Fruit fly (Drosophila melanogaster) whole organism, wandering third instar larva: ENCODE measurements around the gene SMSr.

Source experiments
- Abd-B ChIP-seq: fragments of >200 bp; optimal IDR thresholded peaks from 2 replicates; lab custom pipeline; 2017; ENCODE audit warnings: missing biosample characterization, missing genetic modification characterization
- CG32264 ChIP-seq: fragments of 200-800 bp; sonication (Bioruptor generic); optimal IDR thresholded peaks from 2 replicates; lab custom pipeline; 2016; ENCODE audit warnings: missing biosample characterization, missing genetic modification characterization
- CG9705 ChIP-seq: fragments of 200-800 bp; sonication (Bioruptor generic); optimal IDR thresholded peaks from 2 replicates; lab custom pipeline; 2018; ENCODE audit warnings: missing biosample characterization, mild to moderate bottlenecking, missing genetic modification characterization
- CrebA ChIP-seq: fragments of 200-800 bp; sonication (Bioruptor generic); optimal IDR thresholded peaks from 2 replicates; lab custom pipeline; 2016; ENCODE audit warnings: missing biosample characterization, mild to moderate bottlenecking, missing genetic modification characterization, borderline replicate concordance
- Dfd ChIP-seq: fragments of >200 bp; optimal IDR thresholded peaks from 2 replicates; lab custom pipeline; 2017; ENCODE audit warnings: missing biosample characterization, missing genetic modification characterization
- Dif ChIP-seq: fragments of 200-275, 200-300 bp; sonication (Bioruptor generic); optimal IDR thresholded peaks from 2 replicates; lab custom pipeline; 2018; ENCODE audit warnings: missing biosample characterization, missing genetic modification characterization; ENCODE audit not compliant: partially characterized antibody
- GATAd ChIP-seq: sonication (Bioruptor generic); optimal IDR thresholded peaks from 2 replicates; lab custom pipeline; 2016; ENCODE audit warnings: missing biosample characterization, missing genetic modification characterization
- HLH106 ChIP-seq: fragments of 200-800 bp; optimal IDR thresholded peaks from 3 replicates; lab custom pipeline; 2019; ENCODE audit warnings: missing biosample characterization, mild to moderate bottlenecking, missing genetic modification characterization, moderate library complexity
- Hnf4 ChIP-seq: fragments of 200-800 bp; sonication (Bioruptor generic); optimal IDR thresholded peaks from 2 replicates; lab custom pipeline; 2016; ENCODE audit warnings: missing biosample characterization, mild to moderate bottlenecking, missing genetic modification characterization
- Hr78 ChIP-seq: fragments of >200 bp; optimal IDR thresholded peaks from 2 replicates; lab custom pipeline; 2017; ENCODE audit warnings: missing biosample characterization, missing genetic modification characterization
- Hr83 ChIP-seq: fragments of 200-300 bp; sonication (Bioruptor generic); optimal IDR thresholded peaks from 2 replicates; lab custom pipeline; 2016; ENCODE audit warnings: missing biosample characterization, mild to moderate bottlenecking, missing genetic modification characterization, moderate library complexity; ENCODE audit not compliant: poor library complexity, severe bottlenecking
- Jra ChIP-seq: sonication (Bioruptor generic); optimal IDR thresholded peaks from 2 replicates; lab custom pipeline; 2016; ENCODE audit warnings: missing biosample characterization, missing genetic modification characterization
- Mio ChIP-seq: sonication (Bioruptor generic); optimal IDR thresholded peaks from 2 replicates; lab custom pipeline; 2016; ENCODE audit warnings: missing biosample characterization, missing genetic modification characterization
- Myc ChIP-seq: fragments of >200 bp; optimal IDR thresholded peaks from 2 replicates; lab custom pipeline; 2017
- N ChIP-seq: fragments of >200 bp; optimal IDR thresholded peaks from 2 replicates; lab custom pipeline; 2018; ENCODE audit warnings: missing biosample characterization, missing external identifiers, missing genetic modification characterization
- OdsH ChIP-seq: fragments of 200-800 bp; sonication (Bioruptor generic); optimal IDR thresholded peaks from 2 replicates; lab custom pipeline; 2016; ENCODE audit warnings: missing biosample characterization, mild to moderate bottlenecking, missing genetic modification characterization
- Rel ChIP-seq, 2 experiments: fragments of 200-800 bp; sonication (Bioruptor generic) in 1 of 2; optimal IDR thresholded peaks; 2 replicates in 1 of 2; 3 replicates in 1 of 2; lab custom pipeline; 2016 to 2019; ENCODE audit warnings: mild to moderate bottlenecking in 2 of 2, missing biosample characterization in 2 of 2, missing genetic modification characterization in 2 of 2, moderate library complexity in 1 of 2
- Sp1 ChIP-seq: fragments of 200-800 bp; sonication (Bioruptor generic); optimal IDR thresholded peaks from 3 replicates; lab custom pipeline; 2019; ENCODE audit warnings: missing biosample characterization, mild to moderate bottlenecking, missing genetic modification characterization, moderate library complexity
- Vsx2 ChIP-seq: fragments of 200-300, 225-300 bp; sonication (Bioruptor generic); optimal IDR thresholded peaks from 2 replicates; lab custom pipeline; 2018; ENCODE audit warnings: missing biosample characterization, missing genetic modification characterization; ENCODE audit not compliant: partially characterized antibody
- br ChIP-seq: fragments of 200-800 bp; sonication (Bioruptor generic); optimal IDR thresholded peaks from 2 replicates; lab custom pipeline; 2016; ENCODE audit warnings: missing biosample characterization, missing genetic modification characterization
- brk ChIP-seq: fragments of 200-800 bp; sonication (Bioruptor generic); optimal IDR thresholded peaks from 2 replicates; lab custom pipeline; 2016; ENCODE audit warnings: missing biosample characterization, mild to moderate bottlenecking, missing genetic modification characterization
- dl ChIP-seq, 2 experiments: fragments of 175-275, 200-275 bp in 1 of 2; fragments of 200-275 bp in 1 of 2; sonication (Bioruptor generic); optimal IDR thresholded peaks; lab custom pipeline; 2018; ENCODE audit warnings: mild to moderate bottlenecking in 2 of 2, missing biosample characterization in 2 of 2, missing genetic modification characterization in 2 of 2, moderate library complexity in 2 of 2; ENCODE audit not compliant: partially characterized antibody in 2 of 2, insufficient read depth in 1 of 2
- dmrt93B ChIP-seq: fragments of 200-800 bp; sonication (Bioruptor generic); optimal IDR thresholded peaks from 2 replicates; lab custom pipeline; 2018; ENCODE audit warnings: missing biosample characterization, mild to moderate bottlenecking, missing genetic modification characterization
- dsf ChIP-seq: sonication (Bioruptor generic); optimal IDR thresholded peaks from 2 replicates; lab custom pipeline; 2016; ENCODE audit warnings: missing biosample characterization, missing genetic modification characterization, borderline replicate concordance
- ey ChIP-seq: fragments of 200-800 bp; sonication (Bioruptor generic); optimal IDR thresholded peaks from 2 replicates; lab custom pipeline; 2016; ENCODE audit warnings: missing biosample characterization, missing genetic modification characterization
- foxo ChIP-seq, 2 experiments: fragments of 200-800 bp; sonication (Bioruptor generic); optimal IDR thresholded peaks; 2 replicates in 1 of 2; 3 replicates in 1 of 2; lab custom pipeline; 2016 to 2017; ENCODE audit warnings: missing biosample characterization in 2 of 2, missing genetic modification characterization in 2 of 2
- fru ChIP-seq: fragments of 200-800 bp; sonication (Bioruptor generic); optimal IDR thresholded peaks from 3 replicates; lab custom pipeline; 2016; ENCODE audit warnings: missing biosample characterization, mild to moderate bottlenecking, missing genetic modification characterization
- h ChIP-seq: fragments of 200-800 bp; sonication (Bioruptor generic); optimal IDR thresholded peaks from 3 replicates; lab custom pipeline; 2016; ENCODE audit warnings: missing biosample characterization, mild to moderate bottlenecking, missing genetic modification characterization
- jim ChIP-seq: fragments of 175-275, 200-325 bp; sonication (Bioruptor generic); optimal IDR thresholded peaks from 2 replicates; lab custom pipeline; 2016; ENCODE audit warnings: missing biosample characterization, mild to moderate bottlenecking, missing genetic modification characterization
- lola ChIP-seq: fragments of >200 bp; optimal IDR thresholded peaks from 2 replicates; lab custom pipeline; 2017; ENCODE audit warnings: missing biosample characterization, missing genetic modification characterization
- pan ChIP-seq: fragments of >200 bp; optimal IDR thresholded peaks from 2 replicates; lab custom pipeline; 2017
- psq ChIP-seq: fragments of 200-800 bp; sonication (Bioruptor generic); optimal IDR thresholded peaks from 3 replicates; lab custom pipeline; 2017; ENCODE audit warnings: missing biosample characterization, mild to moderate bottlenecking, missing genetic modification characterization, moderate library complexity
- rgr ChIP-seq: fragments of 200-800 bp; sonication (Bioruptor generic); optimal IDR thresholded peaks from 3 replicates; lab custom pipeline; 2016; ENCODE audit warnings: missing biosample characterization, mild to moderate bottlenecking, missing genetic modification characterization
- sage ChIP-seq: fragments of 200-800 bp; sonication (Bioruptor generic); optimal IDR thresholded peaks from 2 replicates; lab custom pipeline; 2016; ENCODE audit warnings: missing biosample characterization, mild to moderate bottlenecking, missing genetic modification characterization
- sv ChIP-seq: fragments of 200-800 bp; sonication (Bioruptor generic); optimal IDR thresholded peaks from 3 replicates; lab custom pipeline; 2016; ENCODE audit warnings: missing biosample characterization, missing genetic modification characterization
- tai ChIP-seq: sonication (Bioruptor generic); optimal IDR thresholded peaks from 2 replicates; lab custom pipeline; 2016; ENCODE audit warnings: missing biosample characterization, missing genetic modification characterization
- usp ChIP-seq: fragments of >200 bp; optimal IDR thresholded peaks from 2 replicates; lab custom pipeline; 2017; ENCODE audit warnings: missing biosample characterization, missing genetic modification characterization
- woc ChIP-seq: sonication (Bioruptor generic); optimal IDR thresholded peaks from 2 replicates; lab custom pipeline; 2016; ENCODE audit warnings: missing biosample characterization, mild to moderate bottlenecking, missing genetic modification characterization

SMSr gene

dm6 chr3L:7338786-7339185 is 42.5 kb downstream of the SMSr start:
- TF ChIP-seq sage (GFP tag; lab: Kevin White, UChicago) (no peak), Hr78 (no peak), h (GFP tag; lab: Kevin White, UChicago) (no peak), tai (no peak), pan (no peak), Hr83 (no peak), OdsH (GFP tag; lab: Kevin White, UChicago) (peak; percentile 12), CG9705 (peak; percentile 7), Dif (GFP tag; lab: Kevin White, UChicago) (no peak), rgr (peak; percentile 63), HLH106 (peak; percentile 6), br (GFP tag; lab: Kevin White, UChicago) (no peak), Rel (GFP tag; optimal IDR thresholded peaks at IDR 0.05; lab: Kevin White, UChicago) (no peak), Rel (tag; optimal IDR thresholded peaks at IDR 0.05; lab: Kevin White, UChicago) (no peak), sv (no peak)

DNA sequence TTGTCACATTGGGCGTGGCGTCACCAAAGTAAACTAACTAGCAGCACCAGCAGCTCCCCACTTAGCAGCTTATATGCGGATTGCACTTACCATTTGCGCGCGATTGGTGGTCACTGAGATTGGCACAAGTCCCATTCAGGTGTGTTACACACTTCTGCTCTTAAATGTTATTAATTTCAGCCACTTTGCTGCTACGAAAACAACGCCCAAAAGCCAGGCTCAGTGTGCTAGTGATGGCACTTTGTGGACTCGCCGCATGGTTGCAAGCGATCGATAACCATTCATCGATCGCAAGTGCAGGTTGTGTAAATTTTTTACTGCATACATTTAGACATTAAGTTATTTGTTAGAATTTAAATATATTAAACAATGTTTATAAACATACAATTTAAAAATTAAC is 46.3 kb downstream of the SMSr start, which contains the start of the genes wrm1 and wrm2:
Gene wrm1, minus strand, starts transcription at position 237 of the 400 bp plus-strand sequence.
Gene wrm2, minus strand, starts transcription at position 237 of the 400 bp plus-strand sequence.
- no peak for TF ChIP-seq foxo (GFP tag; optimal IDR thresholded peaks at IDR 0.05; lab: Kevin White, UChicago)
- TF ChIP-seq Hr83, result peak; percentile 53
- TF ChIP-seq Mio (GFP tag; lab: Kevin White, UChicago), result no peak
- TF ChIP-seq h (GFP tag; lab: Kevin White, UChicago), result no peak
- no peak for TF ChIP-seq sage (GFP tag; lab: Kevin White, UChicago)
- peak; percentile 62 for TF ChIP-seq rgr
- TF ChIP-seq sv, result peak; percentile 2
- TF ChIP-seq Hnf4, result no peak
- no peak for TF ChIP-seq dmrt93B
- no peak for TF ChIP-seq CG9705
- peak; percentile 17 for TF ChIP-seq Sp1 (GFP tag; lab: Kevin White, UChicago)
- no peak for TF ChIP-seq brk (GFP tag; lab: Kevin White, UChicago)
- TF ChIP-seq GATAd, result no peak
- TF ChIP-seq N, result no peak
- no peak for TF ChIP-seq Myc (lab: Kevin White, UChicago)
- no peak for TF ChIP-seq Rel (GFP tag; optimal IDR thresholded peaks at IDR 0.05; lab: Kevin White, UChicago)
- peak; percentile 2 for TF ChIP-seq Rel (tag; optimal IDR thresholded peaks at IDR 0.05; lab: Kevin White, UChicago)

dm6 chr3L:7328567-7329253 is 52.6 kb downstream of the SMSr start, which contains the start of the genes mrva, CG42307 and mus312:
mrva (minus strand) TSS chr3L:7328842.
CG42307 (plus strand) TSS chr3L:7329132.
mus312 (plus strand) TSS chr3L:7329132.
- no peak for TF ChIP-seq br (GFP tag; lab: Kevin White, UChicago)
- no peak for TF ChIP-seq woc (GFP tag; lab: Kevin White, UChicago)
- no peak for TF ChIP-seq jim
- no peak for TF ChIP-seq Rel (GFP tag; optimal IDR thresholded peaks at IDR 0.05; lab: Kevin White, UChicago)
- TF ChIP-seq Rel (tag; optimal IDR thresholded peaks at IDR 0.05; lab: Kevin White, UChicago), result peak; percentile 77
- no peak for TF ChIP-seq Mio (GFP tag; lab: Kevin White, UChicago)
- TF ChIP-seq tai, result no peak
- TF ChIP-seq rgr, result peak; percentile 83
- no peak for TF ChIP-seq CG32264 (GFP tag; lab: Kevin White, UChicago)
- TF ChIP-seq CrebA (GFP tag; lab: Kevin White, UChicago), result no peak
- no peak for TF ChIP-seq dl (GFP tag; optimal IDR thresholded peaks at IDR 0.05; lab: Kevin White, UChicago; ENCODE audit: insufficient read depth in 1 of 2, partially characterized antibody in 2 of 2)
- TF ChIP-seq Dif (GFP tag; lab: Kevin White, UChicago), result no peak
- no peak for TF ChIP-seq lola (GFP tag; lab: Kevin White, UChicago)
- TF ChIP-seq HLH106, result peak; percentile 94
- TF ChIP-seq sv, result peak; percentile 78
- TF ChIP-seq Hr83, result no peak
- TF ChIP-seq foxo (GFP tag; optimal IDR thresholded peaks at IDR 0.05; lab: Kevin White, UChicago), result peak in 1 of 2 experiments; percentile 87
- peak; percentile 90 for TF ChIP-seq Sp1 (GFP tag; lab: Kevin White, UChicago)
- TF ChIP-seq Hnf4, result no peak
- no peak for TF ChIP-seq brk (GFP tag; lab: Kevin White, UChicago)
- no peak for TF ChIP-seq GATAd
- peak; percentile 83 for TF ChIP-seq Vsx2 (GFP tag; lab: Kevin White, UChicago)
- peak; percentile 81 for TF ChIP-seq CG9705
- TF ChIP-seq sage (GFP tag; lab: Kevin White, UChicago), result no peak
- peak; percentile 75 for TF ChIP-seq psq
- TF ChIP-seq pan, result no peak
- no peak for TF ChIP-seq Dfd
- no peak for TF ChIP-seq Myc (lab: Kevin White, UChicago)
- no peak for TF ChIP-seq usp (GFP tag; lab: Kevin White, UChicago)
- peak; percentile 47 for TF ChIP-seq ey
- TF ChIP-seq h (GFP tag; lab: Kevin White, UChicago), result no peak
- TF ChIP-seq Jra (GFP tag; lab: Kevin White, UChicago), result no peak
- no peak for TF ChIP-seq Abd-B
- no peak for TF ChIP-seq N
- no peak for TF ChIP-seq dsf (GFP tag; lab: Kevin White, UChicago)
- no peak for TF ChIP-seq Hr78
- peak; percentile 73 for TF ChIP-seq OdsH (GFP tag; lab: Kevin White, UChicago)
- TF ChIP-seq dmrt93B, result no peak
- TF ChIP-seq fru (GFP tag; lab: Kevin White, UChicago), result no peak
